Worm (Caenorhabditis elegans) whole organism, L4 larva: Measurements from ENCODE around the gene suex-2.

Experiments
- ces-1 ChIP-seq: fragments of 150-350 bp; sonication (generic microtip); optimal IDR thresholded peaks from 4 replicates; lab custom pipeline; 2014; ENCODE audit warnings: missing biosample characterization, missing genetic modification reagents, missing genetic modification characterization
- daf-8 ChIP-seq: fragments of 200-800 bp; sonication (Bioruptor generic); IDR thresholded peaks from 2 replicates; pipeline ENCODE4 v1.3.6; 2022; ENCODE audit warnings: missing genetic modification characterization, missing compliant biosample characterization
- lin-13 ChIP-seq: fragments of 150-350 bp; optimal IDR thresholded peaks from 2 replicates; lab custom pipeline; 2014; ENCODE audit warnings: missing biosample characterization, missing genetic modification reagents, missing genetic modification characterization
- nhr-11 ChIP-seq: fragments of 150-350 bp; optimal IDR thresholded peaks from 2 replicates; lab custom pipeline; 2014; ENCODE audit warnings: missing biosample characterization, missing genetic modification characterization
- nhr-237 ChIP-seq: sonication (generic microtip); optimal IDR thresholded peaks from 2 replicates; lab custom pipeline; 2017; ENCODE audit warnings: missing biosample characterization, missing genetic modification characterization
- skn-1 ChIP-seq: fragments of 150-350 bp; optimal IDR thresholded peaks from 2 replicates; lab custom pipeline; 2014; ENCODE audit warnings: missing biosample characterization, missing genetic modification characterization
- tag-97 ChIP-seq: fragments of 200-800 bp; sonication (Bioruptor generic); IDR thresholded peaks from 2 replicates; pipeline ENCODE4 v1.3.6; 2022; ENCODE audit warnings: missing genetic modification characterization, missing compliant biosample characterization
- ztf-7 ChIP-seq: fragments of 150-350 bp; optimal IDR thresholded peaks from 2 replicates; lab custom pipeline; 2014; ENCODE audit warnings: missing biosample characterization, missing genetic modification characterization

DNA sequence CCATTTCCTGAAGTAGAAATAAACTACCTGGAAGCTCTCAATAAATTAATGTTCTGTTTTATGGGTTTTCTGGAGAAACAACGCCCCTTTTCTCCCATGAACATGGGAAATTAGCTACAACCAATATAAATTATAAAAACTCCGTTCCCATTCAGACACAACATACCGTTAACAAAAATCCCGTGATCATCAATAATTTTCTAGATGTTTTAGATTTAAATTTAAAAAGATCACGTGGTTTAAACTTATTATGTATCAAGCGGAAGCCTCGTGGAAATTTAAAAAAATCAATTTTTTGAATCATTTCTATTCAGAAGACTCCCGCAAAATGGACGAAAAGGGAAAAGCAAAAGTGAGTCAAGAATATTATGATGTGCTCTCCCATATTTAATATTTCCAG lies 2.2 kb upstream of the suex-2 start, which contains the start of gene C53B4.2:
- TF ChIP-seq ces-1 (GFP tag; lab: Kevin White, UChicago) (no peak), nhr-11 (tag; lab: Kevin White, UChicago) (no peak), ztf-7 (no peak), lin-13 (no peak), daf-8 (no peak), tag-97 (GFP tag; lab: Robert Waterston, UW) (no peak), skn-1 (tag; lab: Kevin White, UChicago) (no peak), nhr-237 (no peak)
